Fruit fly (Drosophila melanogaster) whole organism, embryonic: ENCODE data around the gene CG32855.

Source experiments
- Antp ChIP-seq: fragments of 200-800 bp; sonication (Bioruptor generic); optimal IDR thresholded peaks from 3 replicates; lab custom pipeline; 2016; ENCODE audit warnings: missing biosample characterization, missing genetic modification characterization
- Asciz ChIP-seq: fragments of 200-800 bp; sonication (Bioruptor generic); optimal IDR thresholded peaks from 2 replicates; lab custom pipeline; 2017; ENCODE audit warnings: missing biosample characterization, mild to moderate bottlenecking, missing genetic modification characterization, missing genetic modification reagents
- CG10431 ChIP-seq: fragments of 200-800 bp; sonication (Bioruptor generic); optimal IDR thresholded peaks from 3 replicates; lab custom pipeline; 2018; ENCODE audit warnings: missing biosample characterization, mild to moderate bottlenecking, missing genetic modification characterization
- CG10543 ChIP-seq: fragments of 200-800 bp; sonication (Bioruptor generic); optimal IDR thresholded peaks from 3 replicates; lab custom pipeline; 2017; ENCODE audit warnings: missing biosample characterization, mild to moderate bottlenecking, missing genetic modification characterization, moderate library complexity
- CG11247 ChIP-seq: fragments of 200-800 bp; sonication (Bioruptor generic); IDR thresholded peaks from 2 replicates; pipeline ENCODE4 v1.3.6; 2022; ENCODE audit warnings: missing biosample characterization, missing genetic modification characterization
- CG1233 ChIP-seq: fragments of 200-800 bp; sonication (Bioruptor generic); optimal IDR thresholded peaks from 4 replicates; lab custom pipeline; 2018; ENCODE audit warnings: missing biosample characterization, mild to moderate bottlenecking, missing genetic modification characterization
- CG14014 ChIP-seq: fragments of 200-800 bp; sonication (Bioruptor generic); IDR thresholded peaks from 2 replicates; pipeline ENCODE4 v1.3.6; 2022; ENCODE audit warnings: missing biosample characterization, missing genetic modification characterization
- CG18262 ChIP-seq: fragments of 200-800 bp; optimal IDR thresholded peaks from 3 replicates; lab custom pipeline; 2019; ENCODE audit warnings: missing biosample characterization, mild to moderate bottlenecking, missing genetic modification characterization, moderate library complexity
- CG18619 ChIP-seq: fragments of 200-800 bp; sonication (Bioruptor generic); optimal IDR thresholded peaks from 3 replicates; lab custom pipeline; 2017; ENCODE audit warnings: missing biosample characterization, mild to moderate bottlenecking, missing genetic modification characterization
- CG2129 ChIP-seq: fragments of 200-800 bp; sonication (Bioruptor generic); IDR thresholded peaks from 2 replicates; pipeline ENCODE4 v1.3.6; 2022; ENCODE audit warnings: missing biosample characterization, missing genetic modification characterization; ENCODE audit not compliant: partially characterized antibody
- CG2875 ChIP-seq: fragments of 200-800 bp; sonication (Bioruptor generic); optimal IDR thresholded peaks from 2 replicates; lab custom pipeline; 2017; ENCODE audit warnings: missing biosample characterization, mild to moderate bottlenecking, missing genetic modification characterization, missing genetic modification reagents
- CG30403 ChIP-seq: fragments of 200-800 bp; sonication (Bioruptor generic); optimal IDR thresholded peaks from 3 replicates; lab custom pipeline; 2016; ENCODE audit warnings: missing biosample characterization, missing genetic modification characterization
- CG31365 ChIP-seq: fragments of 200-800 bp; sonication (Bioruptor generic); optimal IDR thresholded peaks from 2 replicates; lab custom pipeline; 2018; ENCODE audit warnings: missing biosample characterization, mild to moderate bottlenecking, missing genetic modification characterization
- CG32772 ChIP-seq: fragments of 200-800 bp; sonication (Bioruptor generic); IDR thresholded peaks from 2 replicates; pipeline ENCODE4 v1.3.6; 2022; ENCODE audit warnings: missing biosample characterization, missing genetic modification characterization
- CG3847 ChIP-seq: fragments of 200-800 bp; sonication (Bioruptor generic); IDR thresholded peaks from 2 replicates; pipeline ENCODE4 v1.3.6; 2022; ENCODE audit warnings: missing biosample characterization, missing genetic modification characterization
- CG4360 ChIP-seq: fragments of 200-800 bp; sonication (Bioruptor generic); IDR thresholded peaks from 2 replicates; pipeline ENCODE4 v1.3.6; 2022; ENCODE audit warnings: missing biosample characterization, missing genetic modification characterization
- CG6654 ChIP-seq: fragments of 200-800 bp; sonication (Bioruptor generic); optimal IDR thresholded peaks from 2 replicates; lab custom pipeline; 2017; ENCODE audit warnings: missing biosample characterization, mild to moderate bottlenecking, missing genetic modification characterization
- CG6765 ChIP-seq: fragments of 200-800 bp; sonication (Bioruptor generic); optimal IDR thresholded peaks from 3 replicates; lab custom pipeline; 2017; ENCODE audit warnings: missing biosample characterization, mild to moderate bottlenecking, missing genetic modification characterization
- CG8944 ChIP-seq: fragments of 200-800 bp; sonication (Bioruptor generic); optimal IDR thresholded peaks from 3 replicates; lab custom pipeline; 2016; ENCODE audit warnings: missing biosample characterization, missing genetic modification characterization
- CG9727 ChIP-seq: fragments of 200-800 bp; sonication (Bioruptor generic); optimal IDR thresholded peaks from 3 replicates; lab custom pipeline; 2017; ENCODE audit warnings: missing biosample characterization, mild to moderate bottlenecking, missing genetic modification characterization
- E2f1 ChIP-seq: fragments of 200-800 bp; sonication (Bioruptor generic); IDR thresholded peaks from 2 replicates; pipeline ENCODE4 v1.3.6; 2022; ENCODE audit warnings: missing biosample characterization, missing genetic modification characterization
- Gsc ChIP-seq: fragments of 200-800 bp; sonication (Bioruptor generic); IDR thresholded peaks from 2 replicates; pipeline ENCODE4 v1.3.6; 2022; ENCODE audit warnings: missing biosample characterization, missing genetic modification characterization
- MESR4 ChIP-seq: fragments of 200-800 bp; sonication (Bioruptor generic); optimal IDR thresholded peaks from 2 replicates; lab custom pipeline; 2018; ENCODE audit warnings: missing biosample characterization, mild to moderate bottlenecking, missing genetic modification characterization, moderate library complexity
- Meics ChIP-seq: fragments of 200-800 bp; sonication (Bioruptor generic); optimal IDR thresholded peaks from 2 replicates; lab custom pipeline; 2017; ENCODE audit warnings: missing biosample characterization, mild to moderate bottlenecking, missing genetic modification characterization
- NK7.1 ChIP-seq: fragments of 200-800 bp; sonication (Bioruptor generic); optimal IDR thresholded peaks from 3 replicates; lab custom pipeline; 2016; ENCODE audit warnings: missing biosample characterization, missing genetic modification characterization
- Opbp ChIP-seq: fragments of 200-800 bp; sonication (Bioruptor generic); IDR thresholded peaks from 3 replicates; pipeline ENCODE4 v1.3.6; 2022; ENCODE audit warnings: missing biosample characterization, missing genetic modification characterization; ENCODE audit not compliant: partially characterized antibody
- Poxn ChIP-seq: fragments of 200-800 bp; sonication (Bioruptor generic); IDR thresholded peaks from 2 replicates; pipeline ENCODE4 v1.3.6; 2022; ENCODE audit warnings: missing biosample characterization, missing genetic modification characterization
- Six4 ChIP-seq: fragments of 200-800 bp; sonication (Bioruptor generic); optimal IDR thresholded peaks from 2 replicates; lab custom pipeline; 2016; ENCODE audit warnings: missing biosample characterization, missing genetic modification characterization
- Trl ChIP-seq, 3 experiments: fragments of >200 bp in 2 of 3; fragments of 200-800 bp in 1 of 3; sonication (Bioruptor generic) in 1 of 3; optimal IDR thresholded peaks; 2 replicates in 1 of 3; 3 replicates in 2 of 3; lab custom pipeline; 2016 to 2017; ENCODE audit warnings: missing biosample characterization in 1 of 3, missing genetic modification characterization in 1 of 3
- bcd ChIP-seq: fragments of 200-800 bp; sonication (Bioruptor generic); optimal IDR thresholded peaks from 2 replicates; lab custom pipeline; 2017; ENCODE audit warnings: missing biosample characterization, mild to moderate bottlenecking, missing genetic modification characterization
- bowl ChIP-seq: fragments of 200-800 bp; sonication (Bioruptor generic); IDR thresholded peaks from 2 replicates; pipeline ENCODE4 v1.3.6; 2022; ENCODE audit warnings: missing biosample characterization, missing genetic modification characterization
- btn ChIP-seq: fragments of 200-800 bp; sonication (Bioruptor generic); optimal IDR thresholded peaks from 2 replicates; lab custom pipeline; 2016; ENCODE audit warnings: missing biosample characterization, missing genetic modification characterization
- ci ChIP-seq: fragments of 200-800 bp; sonication (Bioruptor generic); IDR thresholded peaks from 3 replicates; pipeline ENCODE4 v1.3.6; 2022; ENCODE audit warnings: missing biosample characterization, missing genetic modification characterization
- ham ChIP-seq: fragments of 200-800 bp; sonication (Bioruptor generic); IDR thresholded peaks from 2 replicates; pipeline ENCODE4 v1.3.6; 2022; ENCODE audit warnings: missing biosample characterization, missing genetic modification characterization
- hbn ChIP-seq: fragments of 200-800 bp; sonication (Bioruptor generic); IDR thresholded peaks from 2 replicates; pipeline ENCODE4 v1.3.6; 2022; ENCODE audit warnings: missing biosample characterization, missing genetic modification characterization; ENCODE audit not compliant: partially characterized antibody
- her ChIP-seq: fragments of 200-800 bp; sonication (Bioruptor generic); optimal IDR thresholded peaks from 2 replicates; lab custom pipeline; 2016; ENCODE audit warnings: missing biosample characterization, missing genetic modification characterization
- ind ChIP-seq: fragments of 200-800 bp; sonication (Bioruptor generic); optimal IDR thresholded peaks from 3 replicates; lab custom pipeline; 2016; ENCODE audit warnings: missing biosample characterization, missing genetic modification characterization
- inv ChIP-seq: fragments of 200-800 bp; sonication (Bioruptor generic); IDR thresholded peaks from 2 replicates; pipeline ENCODE4 v1.3.6; 2022; ENCODE audit warnings: missing biosample characterization, missing genetic modification characterization; ENCODE audit not compliant: partially characterized antibody
- jigr1 ChIP-seq: fragments of 200-800 bp; sonication (Bioruptor generic); IDR thresholded peaks from 3 replicates; pipeline ENCODE4 v1.3.6; 2022; ENCODE audit warnings: missing biosample characterization, missing genetic modification characterization
- kni ChIP-seq: fragments of 200-800 bp; sonication (Bioruptor generic); optimal IDR thresholded peaks from 3 replicates; lab custom pipeline; 2017; ENCODE audit warnings: mild to moderate bottlenecking, missing biosample characterization, missing genetic modification reagents, missing genetic modification characterization
- nom ChIP-seq: fragments of 200-800 bp; sonication (Bioruptor generic); optimal IDR thresholded peaks from 2 replicates; lab custom pipeline; 2017; ENCODE audit warnings: missing biosample characterization, missing genetic modification characterization, mild to moderate bottlenecking, moderate library complexity, missing genetic modification reagents
- pho ChIP-seq: fragments of 200-800 bp; sonication (Bioruptor generic); optimal IDR thresholded peaks from 2 replicates; lab custom pipeline; 2016; ENCODE audit warnings: missing biosample characterization, missing genetic modification characterization
- pita ChIP-seq: fragments of 200-800 bp; sonication (Bioruptor generic); optimal IDR thresholded peaks from 2 replicates; lab custom pipeline; 2017; ENCODE audit warnings: missing biosample characterization, mild to moderate bottlenecking, missing genetic modification characterization
- ranshi ChIP-seq: fragments of 200-800 bp; sonication (Bioruptor generic); IDR thresholded peaks from 2 replicates; pipeline ENCODE4 v1.3.6; 2022; ENCODE audit warnings: missing biosample characterization, missing genetic modification characterization
- rib ChIP-seq: fragments of 200-800 bp; sonication (Bioruptor generic); IDR thresholded peaks from 2 replicates; pipeline ENCODE4 v1.3.6; 2022; ENCODE audit warnings: missing biosample characterization, missing genetic modification characterization
- salm ChIP-seq: fragments of 200-800 bp; sonication (Bioruptor generic); optimal IDR thresholded peaks from 2 replicates; lab custom pipeline; 2018; ENCODE audit warnings: missing biosample characterization, mild to moderate bottlenecking, missing genetic modification characterization
- schlank ChIP-seq: fragments of 200-800 bp; sonication (Bioruptor generic); optimal IDR thresholded peaks from 2 replicates; lab custom pipeline; 2018; ENCODE audit warnings: missing biosample characterization, mild to moderate bottlenecking, missing genetic modification characterization
- twi ChIP-seq: fragments of 200-800 bp; optimal IDR thresholded peaks from 2 replicates; lab custom pipeline; 2019; ENCODE audit warnings: missing biosample characterization, mild to moderate bottlenecking, missing genetic modification characterization, moderate library complexity
- unc-4 ChIP-seq: fragments of 200-800 bp; sonication (Bioruptor generic); IDR thresholded peaks from 2 replicates; pipeline ENCODE4 v1.3.6; 2022; ENCODE audit warnings: missing biosample characterization, missing genetic modification characterization; ENCODE audit not compliant: partially characterized antibody
- vfl ChIP-seq: fragments of 200-800 bp; sonication (Bioruptor generic); optimal IDR thresholded peaks from 2 replicates; lab custom pipeline; 2016; ENCODE audit warnings: missing biosample characterization, missing genetic modification characterization
- vnd ChIP-seq: fragments of 200-800 bp; sonication (Bioruptor generic); IDR thresholded peaks from 3 replicates; pipeline ENCODE4 v1.3.6; 2022; ENCODE audit warnings: missing biosample characterization, missing genetic modification characterization; ENCODE audit not compliant: partially characterized antibody

Gene CG32855

dm6 chr3R:16069266-16069665 is 11.5 kb downstream of the CG32855 start (continued):
- TF ChIP-seq NK7.1 (GFP tag; lab: Kevin White, UChicago) (no peak), Antp (GFP tag; lab: Kevin White, UChicago) (no peak), CG32772 (GFP tag; lab: Robert Waterston, UW) (no peak), CG14014 (GFP tag; lab: Robert Waterston, UW) (no peak), salm (tag; lab: Kevin White, UChicago) (peak; percentile 21), kni (GFP tag; lab: Kevin White, UChicago) (peak; percentile 94), jigr1 (no peak), CG3847 (GFP tag; lab: Robert Waterston, UW) (no peak), ranshi (GFP tag; lab: Robert Waterston, UW) (no peak; the same call in 1 of the 2 replicates), nom (GFP tag; lab: Kevin White, UChicago) (no peak), schlank (tag; lab: Kevin White, UChicago) (no peak), vnd (GFP tag; lab: Robert Waterston, UW) (0 out of 3 replicates have a peak, but pooled peaks have one; percentile 10), E2f1 (GFP tag; lab: Robert Waterston, UW) (peak; percentile 26; the same call in 1 of the 2 replicates), CG9727 (GFP tag; lab: Kevin White, UChicago) (peak; percentile 53), Poxn (GFP tag; lab: Robert Waterston, UW) (no peak), bcd (GFP tag; lab: Kevin White, UChicago) (peak; percentile 25), ind (GFP tag; lab: Kevin White, UChicago) (no peak), Trl (optimal IDR thresholded peaks at IDR 0.05; lab: Kevin White, UChicago) (no peak), Trl (GFP tag; optimal IDR thresholded peaks at IDR 0.05; lab: Kevin White, UChicago) (peak; percentile 46), bowl (GFP tag; lab: Robert Waterston, UW) (no peak), pho (GFP tag; lab: Kevin White, UChicago) (no peak), CG31365 (peak; percentile 52), CG6765 (GFP tag; lab: Kevin White, UChicago) (peak; percentile 24), vfl (no peak), btn (no peak), CG10543 (GFP tag; lab: Kevin White, UChicago) (peak; percentile 65), Opbp (GFP tag; lab: Robert Waterston, UW) (no peak), Gsc (GFP tag; lab: Robert Waterston, UW) (no peak), CG6654 (GFP tag; lab: Kevin White, UChicago) (peak; percentile 3), CG10431 (GFP tag; lab: Kevin White, UChicago) (peak; percentile 22), CG1233 (GFP tag; lab: Kevin White, UChicago) (peak; percentile 59), CG18619 (GFP tag; lab: Kevin White, UChicago) (peak; percentile 45), CG8944 (GFP tag; lab: Kevin White, UChicago) (no peak), ham (no peak), hbn (GFP tag; lab: Robert Waterston, UW) (no peak), her (no peak), CG2129 (GFP tag; lab: Robert Waterston, UW) (no peak), Six4 (GFP tag; lab: Kevin White, UChicago) (no peak), unc-4 (no peak), ci (peak; percentile 67; the same call in 2 of the 3 replicates), twi (no peak), Meics (GFP tag; lab: Kevin White, UChicago) (peak; percentile 43), CG2875 (GFP tag; lab: Kevin White, UChicago) (peak; percentile 69), CG30403 (GFP tag; lab: Kevin White, UChicago) (no peak), CG4360 (GFP tag; lab: Robert Waterston, UW) (peak; percentile 87), inv (no peak), CG18262 (tag; lab: Kevin White, UChicago) (no peak), rib (GFP tag; lab: Robert Waterston, UW) (no peak), pita (GFP tag; lab: Kevin White, UChicago) (no peak), Asciz (GFP tag; lab: Kevin White, UChicago) (peak; percentile 76), CG11247 (GFP tag; lab: Robert Waterston, UW) (no peak), MESR4 (no peak)
